Fruit fly (Drosophila melanogaster) whole organism, embryonic: Measurements from ENCODE around the gene aop.
A peak's percentile ranks its signal among the peaks of the same experiment; 100 is the strongest.

Experiments
- Ada2b ChIP-seq: fragments of 200-800 bp; sonication (Bioruptor generic); IDR thresholded peaks from 2 replicates; pipeline ENCODE4 v1.3.6; 2022; ENCODE audit warnings: missing biosample characterization, missing genetic modification characterization
- Awh ChIP-seq: fragments of 200-800 bp; sonication (Bioruptor generic); IDR thresholded peaks from 2 replicates; pipeline ENCODE4, ENCODE4 v1.3.6; 2022; ENCODE audit warnings: missing biosample characterization, missing genetic modification characterization
- Bteb2 ChIP-seq: fragments of 200-800 bp; sonication (Bioruptor generic); optimal IDR thresholded peaks from 2 replicates; lab custom pipeline; 2016; ENCODE audit warnings: missing biosample characterization, missing genetic modification characterization
- CG11695 ChIP-seq: fragments of 200-800 bp; sonication (Bioruptor generic); IDR thresholded peaks from 3 replicates; pipeline ENCODE4 v1.3.6; 2022; ENCODE audit warnings: missing biosample characterization, missing genetic modification characterization
- CG12155 ChIP-seq: fragments of 200-800 bp; sonication (Bioruptor generic); optimal IDR thresholded peaks from 3 replicates; lab custom pipeline; 2016; ENCODE audit warnings: missing biosample characterization, missing genetic modification characterization
- CG12942 ChIP-seq: fragments of 200-800 bp; sonication (Bioruptor generic); optimal IDR thresholded peaks from 3 replicates; lab custom pipeline; 2016; ENCODE audit warnings: missing biosample characterization, missing genetic modification characterization
- CG13424 ChIP-seq: fragments of 200-800 bp; sonication (Bioruptor generic); optimal IDR thresholded peaks from 2 replicates; lab custom pipeline; 2019; ENCODE audit warnings: missing biosample characterization, mild to moderate bottlenecking, missing genetic modification characterization, moderate library complexity
- CG15479 ChIP-seq: fragments of 200-800 bp; sonication (Bioruptor generic); optimal IDR thresholded peaks from 3 replicates; lab custom pipeline; 2019; ENCODE audit warnings: missing biosample characterization, mild to moderate bottlenecking, missing genetic modification characterization, moderate library complexity
- CG17802 ChIP-seq: fragments of 200-800 bp; sonication (Bioruptor generic); optimal IDR thresholded peaks from 2 replicates; lab custom pipeline; 2018; ENCODE audit warnings: missing biosample characterization, mild to moderate bottlenecking, missing genetic modification characterization, moderate library complexity
- CG18262 ChIP-seq: fragments of 200-800 bp; optimal IDR thresholded peaks from 3 replicates; lab custom pipeline; 2019; ENCODE audit warnings: missing biosample characterization, mild to moderate bottlenecking, missing genetic modification characterization, moderate library complexity
- CG18476 ChIP-seq: fragments of 200-800 bp; sonication (Bioruptor generic); optimal IDR thresholded peaks from 2 replicates; lab custom pipeline; 2016; ENCODE audit warnings: missing biosample characterization, mild to moderate bottlenecking, missing genetic modification characterization
- CG5953 ChIP-seq: fragments of 200-800 bp; sonication (Bioruptor generic); IDR thresholded peaks from 2 replicates; pipeline ENCODE4 v1.3.6; 2022; ENCODE audit warnings: missing biosample characterization, missing genetic modification characterization
- CG6175 ChIP-seq: fragments of 200-800 bp; sonication (Bioruptor generic); IDR thresholded peaks from 3 replicates; pipeline ENCODE4 v1.3.6; 2022; ENCODE audit warnings: missing biosample characterization, missing genetic modification characterization
- CG7372 ChIP-seq: fragments of 200-800 bp; sonication (Bioruptor generic); IDR thresholded peaks from 2 replicates; pipeline ENCODE4 v1.3.6; 2022; ENCODE audit warnings: missing biosample characterization, missing genetic modification characterization
- CG8281 ChIP-seq: fragments of 200-800 bp; sonication (Bioruptor generic); optimal IDR thresholded peaks from 2 replicates; lab custom pipeline; 2018; ENCODE audit warnings: missing biosample characterization, mild to moderate bottlenecking, missing genetic modification characterization, moderate library complexity
- CG8290 ChIP-seq, 3 experiments: fragments of 200-800 bp; sonication (Bioruptor generic); optimal IDR thresholded peaks; 2 replicates each; lab custom pipeline; 2016 to 2019; ENCODE audit warnings: missing biosample characterization in 3 of 3, missing genetic modification characterization in 3 of 3, mild to moderate bottlenecking in 2 of 3, moderate library complexity in 1 of 3
- CG8388 ChIP-seq: fragments of 200-800 bp; sonication (Bioruptor generic); optimal IDR thresholded peaks from 2 replicates; lab custom pipeline; 2019; ENCODE audit warnings: missing biosample characterization, mild to moderate bottlenecking, missing genetic modification characterization, moderate library complexity
- CoRest ChIP-seq: fragments of 200-800 bp; sonication (Bioruptor generic); optimal IDR thresholded peaks from 3 replicates; lab custom pipeline; 2018; ENCODE audit warnings: missing biosample characterization, mild to moderate bottlenecking, missing genetic modification characterization, moderate library complexity
- Dip3 ChIP-seq: fragments of 200-800 bp; sonication (Bioruptor generic); optimal IDR thresholded peaks from 3 replicates; lab custom pipeline; 2016; ENCODE audit warnings: missing biosample characterization, missing genetic modification characterization
- HLH54F ChIP-seq: fragments of 200-800 bp; sonication (Bioruptor generic); optimal IDR thresholded peaks from 3 replicates; lab custom pipeline; 2016; ENCODE audit warnings: missing biosample characterization, missing genetic modification characterization
- HmgD ChIP-seq: fragments of 200-800 bp; sonication (Bioruptor generic); optimal IDR thresholded peaks from 3 replicates; lab custom pipeline; 2016; ENCODE audit warnings: missing biosample characterization, missing genetic modification characterization
- Hr39 ChIP-seq: fragments of >200 bp; optimal IDR thresholded peaks from 2 replicates; lab custom pipeline; 2017
- Jarid2 ChIP-seq: fragments of 200-800 bp; sonication (Bioruptor generic); optimal IDR thresholded peaks from 3 replicates; lab custom pipeline; 2017; ENCODE audit warnings: mild to moderate bottlenecking, missing biosample characterization, missing genetic modification reagents, missing genetic modification characterization
- Mad ChIP-seq: fragments of 200-800 bp; sonication (Bioruptor generic); optimal IDR thresholded peaks from 2 replicates; lab custom pipeline; 2016; ENCODE audit warnings: missing biosample characterization, missing genetic modification characterization
- Mrtf ChIP-seq: fragments of 200-800 bp; sonication (Bioruptor generic); IDR thresholded peaks from 3 replicates; pipeline ENCODE4 v1.3.6; 2022; ENCODE audit warnings: missing biosample characterization, missing genetic modification characterization
- Myb ChIP-seq: fragments of 200-800 bp; sonication (Bioruptor generic); optimal IDR thresholded peaks from 2 replicates; lab custom pipeline; 2016; ENCODE audit warnings: missing biosample characterization, missing genetic modification characterization
- Ravus ChIP-seq: fragments of 200-800 bp; sonication (Bioruptor generic); IDR thresholded peaks from 2 replicates; pipeline ENCODE4 v1.3.6; 2022; ENCODE audit warnings: missing biosample characterization, missing genetic modification characterization
- Rfx ChIP-seq: fragments of 200-800 bp; sonication (Bioruptor generic); IDR thresholded peaks from 2 replicates; pipeline ENCODE4 v1.3.6; 2022; ENCODE audit warnings: missing biosample characterization, missing genetic modification characterization
- YL-1 ChIP-seq: fragments of 200-800 bp; sonication (Bioruptor generic); optimal IDR thresholded peaks from 3 replicates; lab custom pipeline; 2017; ENCODE audit warnings: missing biosample characterization, mild to moderate bottlenecking, missing genetic modification characterization
- aop ChIP-seq: fragments of 200-800 bp; sonication (Bioruptor generic); IDR thresholded peaks from 2 replicates; pipeline ENCODE4 v1.3.6; 2022; ENCODE audit warnings: missing biosample characterization, missing genetic modification characterization
- ci ChIP-seq: fragments of 200-800 bp; sonication (Bioruptor generic); IDR thresholded peaks from 3 replicates; pipeline ENCODE4 v1.3.6; 2022; ENCODE audit warnings: missing biosample characterization, missing genetic modification characterization
- dati ChIP-seq: fragments of 200-800 bp; sonication (Bioruptor generic); IDR thresholded peaks from 2 replicates; pipeline ENCODE4 v1.3.6; 2022; ENCODE audit warnings: missing biosample characterization, missing genetic modification characterization
- ham ChIP-seq: fragments of 200-800 bp; sonication (Bioruptor generic); IDR thresholded peaks from 2 replicates; pipeline ENCODE4 v1.3.6; 2022; ENCODE audit warnings: missing biosample characterization, missing genetic modification characterization
- ken ChIP-seq: fragments of 200-800 bp; sonication (Bioruptor generic); IDR thresholded peaks from 3 replicates; pipeline ENCODE4 v1.3.6; 2022; ENCODE audit warnings: missing biosample characterization, missing genetic modification characterization
- lov ChIP-seq, 2 experiments: fragments of 200-800 bp in 1 of 2; fragments of >200 bp in 1 of 2; sonication (Bioruptor generic) in 1 of 2; IDR thresholded peaks in 1 of 2; optimal IDR thresholded peaks in 1 of 2; 2 replicates in 1 of 2; 3 replicates in 1 of 2; pipeline versions ENCODE4 v1.3.6 to Lab custom; 2017 to 2022; ENCODE audit warnings: missing biosample characterization in 1 of 2, missing genetic modification characterization in 1 of 2
- mam ChIP-seq: fragments of 200-800 bp; sonication (Bioruptor generic); optimal IDR thresholded peaks from 3 replicates; lab custom pipeline; 2016; ENCODE audit warnings: missing biosample characterization, missing genetic modification characterization
- pho ChIP-seq: fragments of 200-800 bp; sonication (Bioruptor generic); optimal IDR thresholded peaks from 2 replicates; lab custom pipeline; 2016; ENCODE audit warnings: missing biosample characterization, missing genetic modification characterization
- row ChIP-seq: fragments of 200-800 bp; sonication (Bioruptor generic); IDR thresholded peaks from 3 replicates; pipeline ENCODE4 v1.3.6; 2022; ENCODE audit warnings: missing biosample characterization, missing genetic modification characterization
- scrt ChIP-seq: fragments of 200-800 bp; sonication (Bioruptor generic); optimal IDR thresholded peaks from 2 replicates; lab custom pipeline; 2018; ENCODE audit warnings: missing biosample characterization, mild to moderate bottlenecking, missing genetic modification characterization, moderate library complexity
- sim ChIP-seq: fragments of 200-800 bp; sonication (Bioruptor generic); IDR thresholded peaks from 2 replicates; pipeline ENCODE4 v1.3.6; 2022; ENCODE audit warnings: missing biosample characterization, missing genetic modification characterization
- sob ChIP-seq: fragments of 200-800 bp; sonication (Bioruptor generic); IDR thresholded peaks from 2 replicates; pipeline ENCODE4 v1.3.6; 2022; ENCODE audit warnings: missing biosample characterization, missing genetic modification characterization
- stwl ChIP-seq: fragments of 200-800 bp; sonication (Bioruptor generic); optimal IDR thresholded peaks from 3 replicates; lab custom pipeline; 2018; ENCODE audit warnings: missing biosample characterization, mild to moderate bottlenecking, missing genetic modification characterization, moderate library complexity
- sug ChIP-seq: fragments of 200-800 bp; optimal IDR thresholded peaks from 2 replicates; lab custom pipeline; 2019; ENCODE audit warnings: missing biosample characterization, mild to moderate bottlenecking, missing genetic modification characterization, moderate library complexity
- tll ChIP-seq, 2 experiments: fragments of 200-800 bp in 1 of 2; fragments of >200 bp in 1 of 2; sonication (Bioruptor generic) in 1 of 2; optimal IDR thresholded peaks; 2 replicates each; lab custom pipeline; 2017 to 2019; ENCODE audit warnings: missing biosample characterization in 2 of 2, missing genetic modification characterization in 2 of 2, mild to moderate bottlenecking in 1 of 2, moderate library complexity in 1 of 2
- vfl ChIP-seq: fragments of 200-800 bp; sonication (Bioruptor generic); optimal IDR thresholded peaks from 2 replicates; lab custom pipeline; 2016; ENCODE audit warnings: missing biosample characterization, missing genetic modification characterization
- wor ChIP-seq: fragments of 200-800 bp; sonication (Bioruptor generic); IDR thresholded peaks from 2 replicates; pipeline ENCODE4 v1.3.6; 2022; ENCODE audit warnings: missing biosample characterization, missing genetic modification characterization
- zfh1 ChIP-seq: fragments of 200-800 bp; sonication (Bioruptor generic); IDR thresholded peaks from 3 replicates; pipeline ENCODE4 v1.3.6; 2022; ENCODE audit warnings: missing biosample characterization, missing genetic modification characterization

The aop gene

DNA sequence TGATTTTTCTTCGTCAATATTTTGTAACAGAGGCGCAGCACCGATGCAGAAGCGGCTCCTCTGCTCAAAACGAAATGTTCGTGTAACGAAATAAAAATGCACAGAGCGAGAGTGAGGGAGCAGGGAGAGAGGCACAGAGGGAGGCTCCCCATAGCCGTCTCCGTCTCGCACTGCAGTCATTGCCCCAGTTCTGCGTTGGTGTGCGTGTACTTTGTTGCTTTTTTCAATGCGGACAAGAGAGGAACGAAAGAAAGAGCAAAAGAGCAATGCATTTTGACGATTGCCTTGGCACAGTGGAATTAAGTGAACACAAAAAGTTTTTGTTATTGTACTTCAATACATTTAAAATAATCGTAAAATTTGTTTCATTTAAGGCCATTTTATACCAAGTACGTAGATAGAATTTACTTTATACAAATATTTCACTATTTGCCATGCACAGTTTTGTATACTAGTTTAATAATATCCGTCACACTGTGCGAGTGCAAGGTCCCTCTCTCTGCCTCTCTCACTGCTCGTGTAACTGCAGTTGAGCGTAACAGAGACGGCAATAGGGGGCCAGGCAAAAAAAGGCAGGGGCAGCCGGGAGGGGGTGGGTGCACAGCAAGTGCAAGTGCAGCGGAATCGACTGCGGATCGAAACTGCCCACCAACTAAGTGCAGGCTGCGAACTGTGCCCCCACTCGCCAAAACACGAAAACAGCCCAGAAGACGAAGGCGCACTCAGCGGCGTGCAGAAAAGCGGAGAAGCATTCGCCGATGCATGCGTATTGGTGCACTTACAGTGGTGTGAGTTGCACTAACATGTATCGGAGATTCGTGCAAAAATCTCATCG is 23.7 kb upstream of the aop start (continued):
- TF ChIP-seq mam (GFP tag; lab: Kevin White, UChicago) = peak; percentile 90
- peak; percentile 77 for TF ChIP-seq CG6175 (GFP tag; lab: Robert Waterston, UW)
- peak; percentile 78 for TF ChIP-seq Rfx (GFP tag; lab: Robert Waterston, UW)
- peak; percentile 69 for TF ChIP-seq sug (tag; lab: Kevin White, UChicago)
- peak; percentile 81 for TF ChIP-seq CG15479 (GFP tag; lab: Kevin White, UChicago)
- peak; percentile 95 for TF ChIP-seq sob (GFP tag; lab: Robert Waterston, UW)
- TF ChIP-seq Jarid2 = peak; percentile 90
- TF ChIP-seq CG13424 (tag; lab: Kevin White, UChicago) = peak; percentile 99
- peak; percentile 89 for TF ChIP-seq HLH54F
- peak; percentile 92 for TF ChIP-seq scrt (GFP tag; lab: Kevin White, UChicago)
- TF ChIP-seq zfh1 (GFP tag; lab: Robert Waterston, UW) = peak; percentile 100
- TF ChIP-seq sim (GFP tag; lab: Robert Waterston, UW) = peak; percentile 99
- TF ChIP-seq Awh (GFP tag; lab: Robert Waterston, UW) = peak; percentile 100
- TF ChIP-seq Mrtf (GFP tag; lab: Robert Waterston, UW) = peak; percentile 97
- TF ChIP-seq ken (GFP tag; lab: Robert Waterston, UW) = peak; percentile 99
- TF ChIP-seq lov (optimal IDR thresholded peaks at IDR 0.05; lab: Kevin White, UChicago) = no peak
- peak; percentile 100 for TF ChIP-seq lov (GFP tag; IDR thresholded peaks at IDR 0.05; lab: Robert Waterston, UW)
- TF ChIP-seq Ada2b (GFP tag; lab: Robert Waterston, UW) = peak; percentile 99
- TF ChIP-seq CG12155 (GFP tag; lab: Kevin White, UChicago) = peak; percentile 93

DNA sequence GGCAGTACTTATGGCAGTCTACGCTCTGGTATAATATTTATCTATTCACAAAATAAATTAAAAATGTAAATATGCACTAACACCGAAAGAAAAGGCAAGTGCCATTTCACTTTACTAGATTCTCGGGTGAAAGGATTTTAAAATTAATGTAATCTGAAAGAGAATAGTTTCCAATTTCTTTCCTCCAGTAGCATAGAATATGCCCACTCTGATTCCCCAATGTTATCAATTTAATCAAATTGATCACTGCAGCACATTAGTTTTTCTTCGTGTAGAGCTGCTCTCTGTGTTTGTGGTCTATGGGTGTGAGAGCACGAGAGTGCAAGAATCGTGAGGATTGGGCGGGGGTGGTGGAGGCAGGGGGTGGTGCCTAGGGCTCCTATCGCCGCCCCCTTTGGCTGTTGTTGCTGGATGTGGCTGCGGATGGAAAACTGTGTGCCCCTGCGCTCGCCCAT is 22.6 kb upstream of the aop start:
- TF ChIP-seq row (GFP tag; lab: Robert Waterston, UW) (peak; percentile 82), CG8388 (GFP tag; lab: Kevin White, UChicago) (peak; percentile 90), CoRest (tag; lab: Kevin White, UChicago) (peak; percentile 89), CG11695 (GFP tag; lab: Robert Waterston, UW) (peak; percentile 54; the same call in 1 of the 3 replicates), Dip3 (GFP tag; lab: Kevin White, UChicago) (no peak), stwl (tag; lab: Kevin White, UChicago) (peak; percentile 10), ham (GFP tag; lab: Robert Waterston, UW) (no peak), sim (GFP tag; lab: Robert Waterston, UW) (peak; percentile 55; the same call in 1 of the 2 replicates), CG12942 (GFP tag; lab: Kevin White, UChicago) (peak; percentile 77), CG18476 (GFP tag; lab: Kevin White, UChicago) (peak; percentile 74), Mad (GFP tag; lab: Kevin White, UChicago) (peak; percentile 42), CG8281 (peak; percentile 64), CG13424 (tag; lab: Kevin White, UChicago) (peak; percentile 87), wor (peak; percentile 71), Ravus (GFP tag; lab: Robert Waterston, UW) (no peak; the same call in 1 of the 2 replicates), CG5953 (GFP tag; lab: Robert Waterston, UW) (0 out of 2 replicates have a peak, but pooled peaks have one; percentile 39), Myb (GFP tag; lab: Kevin White, UChicago) (peak; percentile 18), CG17802 (tag; lab: Kevin White, UChicago) (peak; percentile 61), YL-1 (GFP tag; lab: Kevin White, UChicago) (peak; percentile 15), CG18262 (tag; lab: Kevin White, UChicago) (peak; percentile 96), dati (GFP tag; lab: Robert Waterston, UW) (0 out of 2 replicates have a peak, but pooled peaks have one; percentile 7), vfl (no peak), Bteb2 (GFP tag; lab: Kevin White, UChicago) (peak; percentile 50), CG8290 (GFP tag; optimal IDR thresholded peaks at IDR 0.05; lab: Kevin White, UChicago) (peak; percentile 76), CG8290 (tag; optimal IDR thresholded peaks at IDR 0.05; lab: Kevin White, UChicago) (peak; percentile 20 to 80), tll (GFP tag; optimal IDR thresholded peaks at IDR 0.05; lab: Kevin White, UChicago) (peak in 1 of 2 experiments; percentile 5), ci (GFP tag; lab: Robert Waterston, UW) (peak; percentile 80), Hr39 (lab: Kevin White, UChicago) (no peak), CG7372 (GFP tag; lab: Robert Waterston, UW) (peak; percentile 28; the same call in 1 of the 2 replicates), pho (GFP tag; lab: Kevin White, UChicago) (no peak), HmgD (GFP tag; lab: Kevin White, UChicago) (no peak), aop (peak; percentile 73; the same call in 1 of the 2 replicates)
